Worm (Caenorhabditis elegans) whole organism, mixed stage, embryonic: ENCODE results near the gene srx-63.

Source experiments
- nhr-237 ChIP-seq: fragments of 150-350 bp; optimal IDR thresholded peaks from 2 replicates; lab custom pipeline; 2014; ENCODE audit warnings: missing biosample characterization, missing genetic modification characterization
- snpc-4 ChIP-seq: fragments of 150-350 bp; optimal IDR thresholded peaks from 2 replicates; lab custom pipeline; 2014; ENCODE audit warnings: missing biosample characterization, missing genetic modification characterization
- ztf-11 ChIP-seq: fragments of 150-350 bp; optimal IDR thresholded peaks from 2 replicates; lab custom pipeline; 2014; ENCODE audit warnings: missing biosample characterization, missing genetic modification characterization

DNA sequence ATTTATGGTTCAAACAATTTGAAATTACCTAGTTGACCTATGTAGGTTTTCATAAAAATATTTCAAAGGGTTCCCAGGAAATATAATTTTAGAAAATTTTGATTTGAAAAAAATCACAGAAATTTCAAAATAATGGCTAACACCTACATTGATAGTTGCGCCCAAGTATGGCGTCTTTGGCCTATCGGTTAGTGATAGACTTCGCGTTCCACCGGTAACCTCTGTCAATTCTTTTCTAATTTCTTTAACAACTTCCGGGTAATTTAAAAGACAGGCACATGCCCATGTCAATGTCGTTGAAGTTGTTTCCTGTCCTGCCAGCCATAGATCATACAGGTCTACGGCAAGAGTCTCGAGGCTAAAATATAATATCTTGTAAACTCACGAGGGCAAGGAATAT lies 37.5 kb downstream of the srx-63 start:
- TF ChIP-seq snpc-4 (tag; lab: Kevin White, UChicago): no peak
- no peak for TF ChIP-seq nhr-237 (tag; lab: Kevin White, UChicago)
- TF ChIP-seq ztf-11: no peak
